Fruit fly (Drosophila melanogaster) whole organism, prepupa: ENCODE measurements around the gene Snx27.

Experiments used
- Blimp-1 ChIP-seq: fragments of 200-800 bp; sonication (Bioruptor generic); optimal IDR thresholded peaks from 3 replicates; lab custom pipeline; 2017; ENCODE audit warnings: missing biosample characterization, missing genetic modification characterization, mild to moderate bottlenecking, moderate library complexity, missing genetic modification reagents
- CG10631 ChIP-seq: fragments of 200-800 bp; sonication (Bioruptor generic); optimal IDR thresholded peaks from 2 replicates; lab custom pipeline; 2016; ENCODE audit warnings: missing biosample characterization, missing genetic modification characterization
- CG11294 ChIP-seq: fragments of 200-800 bp; sonication (Bioruptor generic); IDR thresholded peaks from 2 replicates; pipeline ENCODE4 v1.3.6; 2022; ENCODE audit warnings: missing biosample characterization, missing genetic modification characterization
- CG11762 ChIP-seq: fragments of 200-800 bp; sonication (Bioruptor generic); optimal IDR thresholded peaks from 3 replicates; lab custom pipeline; 2016; ENCODE audit warnings: missing biosample characterization, missing genetic modification characterization; ENCODE audit not compliant: insufficient read depth
- CG11902 ChIP-seq: fragments of 200-800 bp; sonication (Bioruptor generic); optimal IDR thresholded peaks from 3 replicates; lab custom pipeline; 2016; ENCODE audit warnings: missing biosample characterization, missing genetic modification characterization
- CG16779 ChIP-seq: fragments of 200-800 bp; sonication (Bioruptor generic); optimal IDR thresholded peaks from 3 replicates; lab custom pipeline; 2017; ENCODE audit warnings: missing biosample characterization, mild to moderate bottlenecking, missing genetic modification characterization
- CG3032 ChIP-seq: fragments of 200-800 bp; optimal IDR thresholded peaks from 2 replicates; lab custom pipeline; 2019; ENCODE audit warnings: missing biosample characterization, mild to moderate bottlenecking, missing genetic modification characterization, moderate library complexity
- CG32006 ChIP-seq: fragments of 200-800 bp; sonication (Bioruptor generic); optimal IDR thresholded peaks from 3 replicates; lab custom pipeline; 2017; ENCODE audit warnings: missing biosample characterization, mild to moderate bottlenecking, missing genetic modification characterization
- CG34406 ChIP-seq: fragments of 200-800 bp; sonication (Bioruptor generic); optimal IDR thresholded peaks from 3 replicates; lab custom pipeline; 2016; ENCODE audit warnings: missing biosample characterization, missing genetic modification characterization
- CG3919 ChIP-seq: fragments of 200-800 bp; sonication (Bioruptor generic); optimal IDR thresholded peaks from 3 replicates; lab custom pipeline; 2016; ENCODE audit warnings: missing biosample characterization, missing genetic modification characterization
- CG4318 ChIP-seq: fragments of 200-800 bp; sonication (Bioruptor generic); optimal IDR thresholded peaks from 3 replicates; lab custom pipeline; 2017; ENCODE audit warnings: missing biosample characterization, mild to moderate bottlenecking, missing genetic modification characterization
- CG6276 ChIP-seq: fragments of 200-800 bp; sonication (Bioruptor generic); optimal IDR thresholded peaks from 2 replicates; lab custom pipeline; 2017; ENCODE audit warnings: missing biosample characterization, mild to moderate bottlenecking, missing genetic modification characterization
- CG6792 ChIP-seq: fragments of 200-800 bp; sonication (Bioruptor generic); optimal IDR thresholded peaks from 3 replicates; lab custom pipeline; 2016; ENCODE audit warnings: missing biosample characterization, missing genetic modification characterization
- CG6808 ChIP-seq: fragments of 200-800 bp; sonication (Bioruptor generic); optimal IDR thresholded peaks from 3 replicates; lab custom pipeline; 2017; ENCODE audit warnings: missing biosample characterization, missing genetic modification characterization, mild to moderate bottlenecking, moderate library complexity, missing genetic modification reagents
- CG8319 ChIP-seq: fragments of 200-800 bp; sonication (Bioruptor generic); optimal IDR thresholded peaks from 3 replicates; lab custom pipeline; 2016; ENCODE audit warnings: missing biosample characterization, missing genetic modification characterization
- CG8632 ChIP-seq: fragments of 200-800 bp; sonication (Bioruptor generic); optimal IDR thresholded peaks from 3 replicates; lab custom pipeline; 2016; ENCODE audit warnings: missing biosample characterization, missing genetic modification characterization
- Eip78C ChIP-seq: fragments of 200-800 bp; sonication (Bioruptor generic); peaks from one replicate; lab custom pipeline; 2016; ENCODE audit warnings: missing biosample characterization, missing genetic modification characterization
- Eip93F ChIP-seq: fragments of 200-800 bp; sonication (Bioruptor generic); optimal IDR thresholded peaks from 2 replicates; lab custom pipeline; 2016; ENCODE audit warnings: missing biosample characterization, mild to moderate bottlenecking, missing genetic modification characterization
- Ets21C ChIP-seq: fragments of 200-800 bp; sonication (Bioruptor generic); optimal IDR thresholded peaks from 3 replicates; lab custom pipeline; 2016; ENCODE audit warnings: missing biosample characterization, missing genetic modification characterization
- Ets96B ChIP-seq: fragments of 200-800 bp; optimal IDR thresholded peaks from 2 replicates; lab custom pipeline; 2019; ENCODE audit warnings: missing biosample characterization, mild to moderate bottlenecking, missing genetic modification characterization, moderate library complexity
- Gug ChIP-seq: fragments of 200-800 bp; sonication (Bioruptor generic); IDR thresholded peaks from 2 replicates; pipeline ENCODE4 v1.3.6; 2022; ENCODE audit warnings: missing biosample characterization, missing genetic modification characterization
- Hr38 ChIP-seq: sonication (Bioruptor generic); optimal IDR thresholded peaks from 2 replicates; lab custom pipeline; 2016; ENCODE audit warnings: missing biosample characterization, missing genetic modification characterization
- Hr4 ChIP-seq: fragments of 200-800 bp; sonication (Bioruptor generic); optimal IDR thresholded peaks from 3 replicates; lab custom pipeline; 2016; ENCODE audit warnings: missing biosample characterization, missing genetic modification characterization
- Lpt ChIP-seq: fragments of 200-800 bp; sonication (Bioruptor generic); optimal IDR thresholded peaks from 3 replicates; lab custom pipeline; 2016; ENCODE audit warnings: missing biosample characterization, missing genetic modification characterization
- OdsH ChIP-seq: fragments of 200-800 bp; sonication (Bioruptor generic); optimal IDR thresholded peaks from 3 replicates; lab custom pipeline; 2016; ENCODE audit warnings: missing biosample characterization, missing genetic modification characterization
- Smox ChIP-seq: fragments of 200-800 bp; sonication (Bioruptor generic); optimal IDR thresholded peaks from 3 replicates; lab custom pipeline; 2016; ENCODE audit warnings: missing biosample characterization, missing genetic modification characterization
- Sox14 ChIP-seq: fragments of 200-800 bp; sonication (Bioruptor generic); optimal IDR thresholded peaks from 3 replicates; lab custom pipeline; 2016; ENCODE audit warnings: missing biosample characterization, missing genetic modification characterization
- achi ChIP-seq: fragments of 200-800 bp; sonication (Bioruptor generic); optimal IDR thresholded peaks from 3 replicates; lab custom pipeline; 2016; ENCODE audit warnings: missing biosample characterization, missing genetic modification characterization
- cyc ChIP-seq: fragments of 200-800 bp; sonication (Bioruptor generic); optimal IDR thresholded peaks from 3 replicates; lab custom pipeline; 2016; ENCODE audit warnings: missing biosample characterization, missing genetic modification characterization
- dsx ChIP-seq: fragments of 200-800 bp; optimal IDR thresholded peaks from 3 replicates; lab custom pipeline; 2019; ENCODE audit warnings: missing biosample characterization, mild to moderate bottlenecking, missing genetic modification characterization, moderate library complexity; ENCODE audit not compliant: poor library complexity, severe bottlenecking
- eg ChIP-seq: fragments of 200-800 bp; sonication (Bioruptor generic); IDR thresholded peaks from 3 replicates; pipeline ENCODE4 v1.3.6; 2022; ENCODE audit warnings: missing biosample characterization, missing genetic modification characterization
- esn ChIP-seq: fragments of 200-800 bp; sonication (Bioruptor generic); optimal IDR thresholded peaks from 2 replicates; lab custom pipeline; 2016; ENCODE audit warnings: missing biosample characterization, mild to moderate bottlenecking, missing genetic modification characterization, moderate library complexity
- fd59A ChIP-seq: fragments of 200-800 bp; sonication (Bioruptor generic); optimal IDR thresholded peaks from 2 replicates; lab custom pipeline; 2017; ENCODE audit warnings: missing biosample characterization, mild to moderate bottlenecking, missing genetic modification characterization, missing genetic modification reagents
- fd85E ChIP-seq: fragments of 200-800 bp; sonication (Bioruptor generic); optimal IDR thresholded peaks from 3 replicates; lab custom pipeline; 2016; ENCODE audit warnings: missing biosample characterization, missing genetic modification characterization
- fkh ChIP-seq: fragments of 200-800 bp; sonication (Bioruptor generic); optimal IDR thresholded peaks from 3 replicates; lab custom pipeline; 2017; ENCODE audit warnings: missing biosample characterization, mild to moderate bottlenecking, missing genetic modification characterization, moderate library complexity
- lz ChIP-seq: fragments of 200-800 bp; sonication (Bioruptor generic); optimal IDR thresholded peaks from 3 replicates; lab custom pipeline; 2016; ENCODE audit warnings: missing biosample characterization, missing genetic modification characterization
- pdm3 ChIP-seq: fragments of 200-800 bp; sonication (Bioruptor generic); optimal IDR thresholded peaks from 3 replicates; lab custom pipeline; 2016; ENCODE audit warnings: missing biosample characterization, missing genetic modification characterization
- salr ChIP-seq, 2 experiments: fragments of 200-800 bp; sonication (Bioruptor generic); optimal IDR thresholded peaks; 3 replicates each; lab custom pipeline; 2016 to 2018; ENCODE audit warnings: missing biosample characterization in 2 of 2, missing genetic modification characterization in 2 of 2, mild to moderate bottlenecking in 1 of 2
- spab ChIP-seq: fragments of 200-800 bp; sonication (Bioruptor generic); optimal IDR thresholded peaks from 2 replicates; lab custom pipeline; 2017; ENCODE audit warnings: missing biosample characterization, mild to moderate bottlenecking, missing genetic modification characterization, missing genetic modification reagents
- ss ChIP-seq, 2 experiments: fragments of 200-800 bp; sonication (Bioruptor generic); optimal IDR thresholded peaks; 2 replicates in 1 of 2; 3 replicates in 1 of 2; lab custom pipeline; 2017 to 2018; ENCODE audit warnings: mild to moderate bottlenecking in 2 of 2, missing biosample characterization in 2 of 2, missing genetic modification characterization in 2 of 2, moderate library complexity in 1 of 2
- vri ChIP-seq: fragments of 200-800 bp; sonication (Bioruptor generic); optimal IDR thresholded peaks from 3 replicates; lab custom pipeline; 2016; ENCODE audit warnings: missing biosample characterization, mild to moderate bottlenecking, missing genetic modification characterization

Snx27 gene

DNA sequence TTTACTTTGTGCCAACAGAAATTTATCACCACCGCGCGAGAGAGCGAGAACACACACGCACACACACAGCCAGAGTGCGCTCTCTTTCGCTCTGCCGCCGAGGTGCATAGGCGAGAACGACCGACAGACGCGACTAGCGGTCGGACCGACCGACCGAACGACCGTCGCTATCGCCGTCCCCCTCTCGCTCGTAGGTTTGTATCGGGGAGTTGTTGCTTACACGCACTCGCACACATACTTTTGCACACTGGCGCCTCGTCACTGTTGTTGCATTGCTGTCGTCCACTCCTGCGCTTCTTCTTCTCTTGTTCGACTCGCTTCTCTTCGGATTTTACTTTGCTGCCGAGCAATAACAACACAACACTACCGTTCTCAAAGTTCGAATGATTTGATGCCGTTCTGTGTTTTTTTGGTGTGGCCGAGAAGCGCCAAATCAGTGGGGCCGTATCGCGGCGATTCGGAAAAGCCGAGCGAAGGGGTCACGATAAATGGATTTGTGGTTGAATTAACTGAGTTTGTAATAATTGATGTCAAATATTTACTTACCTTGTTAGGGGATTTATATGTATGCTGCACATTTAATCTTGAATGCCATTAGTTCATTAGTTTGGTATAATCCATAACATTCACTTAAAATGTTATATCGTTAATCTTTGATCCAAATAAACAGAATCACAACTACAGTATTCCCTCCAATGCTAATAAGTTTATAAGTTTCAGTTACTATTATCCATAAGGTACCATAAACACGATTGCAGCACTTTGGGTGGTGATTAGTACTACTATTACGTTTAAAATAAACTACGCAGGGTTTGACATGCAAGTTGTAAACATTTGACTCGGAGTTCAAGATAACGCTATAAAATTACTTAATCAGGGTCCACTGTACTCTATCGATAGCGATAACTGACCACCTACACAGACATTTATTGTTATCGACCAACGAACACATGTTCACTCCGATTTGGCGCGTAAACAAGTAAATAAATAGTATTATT is 9.3 kb upstream of the Snx27 start, which contains the start of the genes IntS6 and Rtel1 (continued):
- TF ChIP-seq dsx (GFP tag; lab: Kevin White, UChicago) (peak; percentile 80), Hr38 (GFP tag; lab: Kevin White, UChicago) (peak; percentile 26), vri (GFP tag; lab: Kevin White, UChicago) (peak; percentile 77), CG3032 (tag; lab: Kevin White, UChicago) (peak; percentile 88), CG11902 (GFP tag; lab: Kevin White, UChicago) (peak; percentile 89), fd85E (peak; percentile 40), salr (GFP tag; optimal IDR thresholded peaks at IDR 0.05; lab: Kevin White, UChicago) (peak; percentile 74 to 81), CG6276 (GFP tag; lab: Kevin White, UChicago) (peak; percentile 84), CG32006 (peak; percentile 90), Ets96B (tag; lab: Kevin White, UChicago) (peak; percentile 86), CG3919 (GFP tag; lab: Kevin White, UChicago) (peak; percentile 88)
- TF ChIP-seq, all 60 proteins: peak for 60

DNA sequence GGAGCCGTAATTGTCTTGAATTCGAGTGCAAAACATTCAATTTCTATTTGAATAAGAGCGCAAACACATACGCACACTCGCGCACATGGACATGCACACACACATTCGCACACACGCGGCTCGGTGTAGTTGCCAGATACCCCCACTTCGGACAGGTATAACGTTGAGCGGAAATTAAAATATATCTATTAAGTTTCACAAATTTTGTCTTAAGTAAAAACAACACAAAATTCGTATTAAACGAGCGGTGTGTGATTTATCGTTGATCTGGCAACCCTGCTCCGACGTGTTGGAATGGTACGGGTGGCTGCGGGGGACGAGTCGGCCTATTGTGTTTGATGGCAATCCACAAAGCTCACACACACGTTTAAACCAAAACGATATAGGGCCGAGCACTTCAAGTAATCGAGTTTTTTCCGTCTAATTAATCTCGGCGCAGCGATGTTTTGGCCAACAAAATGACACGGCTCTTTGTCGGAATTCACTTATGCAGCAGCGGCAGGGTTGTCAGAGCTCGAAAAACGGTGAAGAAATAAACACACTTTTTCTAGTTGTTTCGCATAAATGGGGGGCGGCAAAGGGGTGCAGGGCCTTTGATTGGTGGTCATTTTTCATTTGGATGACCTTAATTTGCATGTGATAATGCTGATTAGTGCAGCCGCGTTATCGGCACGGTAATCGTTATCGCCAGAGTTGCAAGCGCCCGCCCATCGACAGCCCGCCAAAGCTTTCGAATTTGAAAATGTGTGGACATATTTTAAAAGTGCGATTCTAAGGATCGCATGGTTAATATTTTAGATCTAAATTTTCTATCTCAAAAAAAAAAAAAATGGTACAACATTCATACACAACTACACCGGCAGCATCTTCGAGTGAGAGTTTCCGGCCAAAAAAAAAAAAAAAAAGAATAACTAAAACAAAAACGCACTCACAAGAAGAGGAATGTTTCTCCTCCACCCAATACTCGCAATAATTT is 8.3 kb upstream of the Snx27 start:
- TF ChIP-seq Blimp-1 (peak; percentile 48), dsx (GFP tag; lab: Kevin White, UChicago) (peak; percentile 48), cyc (peak; percentile 58), CG3032 (tag; lab: Kevin White, UChicago) (peak; percentile 66), Eip78C (GFP tag; lab: Kevin White, UChicago) (peak; percentile 88), CG8632 (peak; percentile 55), fd59A (GFP tag; lab: Kevin White, UChicago) (peak; percentile 63), lz (GFP tag; lab: Kevin White, UChicago) (peak; percentile 76), pdm3 (GFP tag; lab: Kevin White, UChicago) (peak; percentile 83), Smox (GFP tag; lab: Kevin White, UChicago) (peak; percentile 38), esn (GFP tag; lab: Kevin White, UChicago) (peak; percentile 70), CG6276 (GFP tag; lab: Kevin White, UChicago) (peak; percentile 79), CG6808 (GFP tag; lab: Kevin White, UChicago) (peak; percentile 61), OdsH (peak; percentile 73), Ets96B (tag; lab: Kevin White, UChicago) (peak; percentile 57), fkh (peak; percentile 81), spab (peak; percentile 57), CG3919 (GFP tag; lab: Kevin White, UChicago) (peak; percentile 67), Ets21C (GFP tag; lab: Kevin White, UChicago) (peak; percentile 75), CG34406 (peak; percentile 77), ss (GFP tag; optimal IDR thresholded peaks at IDR 0.05; lab: Kevin White, UChicago) (peak; percentile 45 to 72), Sox14 (GFP tag; lab: Kevin White, UChicago) (peak; percentile 81), achi (GFP tag; lab: Kevin White, UChicago) (peak; percentile 70), Eip93F (peak; percentile 56), CG11762 (GFP tag; lab: Kevin White, UChicago) (peak; percentile 38), CG16779 (peak; percentile 43), CG4318 (GFP tag; lab: Kevin White, UChicago) (peak; percentile 58), Gug (GFP tag; lab: Robert Waterston, UW) (peak; percentile 66), CG32006 (peak; percentile 79), CG8319 (GFP tag; lab: Kevin White, UChicago) (peak; percentile 33), fd85E (peak; percentile 17), Hr38 (GFP tag; lab: Kevin White, UChicago) (no peak), CG11294 (GFP tag; lab: Robert Waterston, UW) (peak; percentile 60), CG11902 (GFP tag; lab: Kevin White, UChicago) (peak; percentile 73), CG6792 (GFP tag; lab: Kevin White, UChicago) (peak; percentile 75), Lpt (peak; percentile 58), salr (GFP tag; optimal IDR thresholded peaks at IDR 0.05; lab: Kevin White, UChicago) (peak; percentile 34 to 53), Hr4 (GFP tag; lab: Kevin White, UChicago) (peak; percentile 72), eg (GFP tag; lab: Robert Waterston, UW) (peak; percentile 88), CG10631 (peak; percentile 75)
